Fruit fly (Drosophila melanogaster): ENCODE data around the gene Pkd2.

DNA sequence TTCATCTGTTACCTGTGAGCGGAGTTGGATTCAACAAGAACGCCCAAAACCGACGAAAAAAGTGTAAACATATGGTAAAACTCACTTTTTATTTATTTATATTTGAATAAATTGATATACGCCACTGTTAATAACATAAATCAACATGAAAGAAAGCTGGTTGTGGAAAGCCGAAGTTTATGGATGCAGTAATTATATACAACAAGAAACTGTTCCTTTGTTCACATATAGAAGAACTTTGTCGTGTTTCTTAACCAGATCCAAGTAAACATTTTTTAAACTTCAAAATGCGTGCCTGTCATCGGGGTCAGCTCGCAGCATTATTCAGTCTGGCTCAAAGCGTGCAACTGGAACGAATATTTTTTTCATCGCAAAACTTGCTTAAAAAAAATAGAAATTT, at the start of gene Pkd2:
- TF ChIP-seq crol (GFP tag; IDR thresholded peaks at IDR 0.05): no peak
- TF ChIP-seq mam (GFP tag; optimal IDR thresholded peaks at IDR 0.05): no peak
- TF ChIP-seq CG10979 (tag; optimal IDR thresholded peaks at IDR 0.05): no peak
- TF ChIP-seq toy (GFP tag; IDR thresholded peaks at IDR 0.05): no peak
- no peak for TF ChIP-seq Sry-δ (GFP tag; optimal IDR thresholded peaks at IDR 0.05)
- no peak for TF ChIP-seq psq (GFP tag; optimal IDR thresholded peaks at IDR 0.05)
- no peak for TF ChIP-seq zen (tag; optimal IDR thresholded peaks at IDR 0.05)
- TF ChIP-seq CG11504 (tag; optimal IDR thresholded peaks at IDR 0.05): no peak
- no peak for TF ChIP-seq CG15011 (GFP tag; optimal IDR thresholded peaks at IDR 0.05)
- TF ChIP-seq Gug (GFP tag; IDR thresholded peaks at IDR 0.05): no peak

Measured in whole organism, embryonic.